Worm (Caenorhabditis elegans) whole organism, L2 larva: Measurements from ENCODE around the gene srg-50.

Source experiments
- C34F6.9 ChIP-seq: fragments of 150-350 bp; optimal IDR thresholded peaks from 2 replicates; lab custom pipeline; 2014; ENCODE audit warnings: missing biosample characterization, missing genetic modification characterization
- F13H6.1 ChIP-seq: sonication (generic microtip); optimal IDR thresholded peaks from 2 replicates; lab custom pipeline; 2016; ENCODE audit warnings: missing genetic modification characterization, missing compliant biosample characterization
- R02D3.7 ChIP-seq: fragments of 150-350 bp; optimal IDR thresholded peaks from 2 replicates; lab custom pipeline; 2014; ENCODE audit warnings: missing biosample characterization, missing genetic modification characterization
- Y55F3AM.14 ChIP-seq: fragments of 200-800 bp; sonication (Bioruptor generic); optimal IDR thresholded peaks from 2 replicates; lab custom pipeline; 2018; ENCODE audit warnings: mild to moderate bottlenecking, missing genetic modification characterization, missing compliant biosample characterization
- ZK546.5 ChIP-seq: sonication (generic microtip); optimal IDR thresholded peaks from 2 replicates; lab custom pipeline; 2017; ENCODE audit warnings: missing biosample characterization, missing genetic modification characterization
- alr-1 ChIP-seq: fragments of 150-350 bp; optimal IDR thresholded peaks from 2 replicates; lab custom pipeline; 2014; ENCODE audit warnings: missing biosample characterization, missing genetic modification characterization
- aly-2 ChIP-seq: fragments of 150-350 bp; optimal IDR thresholded peaks from 2 replicates; lab custom pipeline; 2014; ENCODE audit warnings: missing biosample characterization, missing genetic modification characterization
- ama-1 ChIP-seq: fragments of 150-350 bp; optimal IDR thresholded peaks from 2 replicates; lab custom pipeline; 2018; ENCODE audit warnings: inconsistent platforms
- blmp-1 ChIP-seq: sonication (generic microtip); optimal IDR thresholded peaks from 2 replicates; lab custom pipeline; 2017; ENCODE audit warnings: missing genetic modification characterization, mild to moderate bottlenecking, missing compliant biosample characterization, antibody characterized with exemption, moderate library complexity; ENCODE audit not compliant: insufficient read depth
- ceh-16 ChIP-seq: fragments of 150-350 bp; optimal IDR thresholded peaks from 2 replicates; lab custom pipeline; 2014; ENCODE audit warnings: missing biosample characterization, missing genetic modification characterization
- ceh-82 ChIP-seq: fragments of 150-350 bp; optimal IDR thresholded peaks from 2 replicates; lab custom pipeline; 2014; ENCODE audit warnings: missing biosample characterization, missing genetic modification characterization
- crh-2 ChIP-seq: sonication (generic microtip); optimal IDR thresholded peaks from 2 replicates; lab custom pipeline; 2017; ENCODE audit warnings: missing biosample characterization, missing genetic modification characterization
- dmd-4 ChIP-seq: sonication (generic microtip); optimal IDR thresholded peaks from 2 replicates; lab custom pipeline; 2017; ENCODE audit warnings: missing biosample characterization, missing genetic modification characterization
- egl-27 ChIP-seq: sonication (generic microtip); optimal IDR thresholded peaks from 3 replicates; lab custom pipeline; 2017; ENCODE audit warnings: missing biosample characterization, missing genetic modification reagents, missing genetic modification characterization
- elt-3 ChIP-seq: sonication (generic microtip); optimal IDR thresholded peaks from 2 replicates; lab custom pipeline; 2017; ENCODE audit warnings: missing biosample characterization, missing genetic modification characterization
- fos-1 ChIP-seq: fragments of 150-350 bp; optimal IDR thresholded peaks from 2 replicates; lab custom pipeline; 2014; ENCODE audit warnings: missing biosample characterization, missing genetic modification characterization
- gmeb-1 ChIP-seq: fragments of 150-350 bp; optimal IDR thresholded peaks from 2 replicates; lab custom pipeline; 2014; ENCODE audit warnings: missing biosample characterization, missing genetic modification characterization
- lin-13 ChIP-seq: fragments of 150-350 bp; optimal IDR thresholded peaks from 2 replicates; lab custom pipeline; 2014; ENCODE audit warnings: missing biosample characterization, missing genetic modification reagents, missing genetic modification characterization
- lin-39 ChIP-seq: fragments of 150-350 bp; optimal IDR thresholded peaks from 2 replicates; lab custom pipeline; 2014; ENCODE audit warnings: missing biosample characterization, missing genetic modification reagents, missing genetic modification characterization
- lsy-2 ChIP-seq, 2 experiments: fragments of 150-350 bp in 1 of 2; sonication (generic microtip) in 1 of 2; optimal IDR thresholded peaks; 2 replicates each; lab custom pipeline; 2014 to 2017; ENCODE audit warnings: missing biosample characterization in 2 of 2, missing genetic modification characterization in 2 of 2
- mab-5 ChIP-seq: fragments of 150-350 bp; optimal IDR thresholded peaks from 2 replicates; lab custom pipeline; 2014; ENCODE audit warnings: missing biosample characterization, missing genetic modification characterization
- mbf-1 ChIP-seq: sonication (generic microtip); optimal IDR thresholded peaks from 2 replicates; lab custom pipeline; 2017; ENCODE audit warnings: missing biosample characterization, missing genetic modification characterization
- mdl-1 ChIP-seq, 2 experiments: fragments of 150-350 bp in 1 of 2; sonication (generic microtip) in 1 of 2; optimal IDR thresholded peaks; 2 replicates each; lab custom pipeline; 2017; ENCODE audit warnings: missing biosample characterization in 2 of 2, missing genetic modification characterization in 2 of 2
- nhr-10 ChIP-seq: sonication (generic microtip); optimal IDR thresholded peaks from 2 replicates; lab custom pipeline; 2017; ENCODE audit warnings: missing biosample characterization, missing genetic modification characterization
- nhr-11 ChIP-seq: fragments of 150-350 bp; optimal IDR thresholded peaks from 2 replicates; lab custom pipeline; 2014; ENCODE audit warnings: missing biosample characterization, missing genetic modification characterization
- nhr-129 ChIP-seq: fragments of 150-350 bp; optimal IDR thresholded peaks from 2 replicates; lab custom pipeline; 2014; ENCODE audit warnings: missing biosample characterization, missing genetic modification characterization
- nhr-21 ChIP-seq: fragments of 150-350 bp; optimal IDR thresholded peaks from 2 replicates; lab custom pipeline; 2014; ENCODE audit warnings: missing biosample characterization, missing genetic modification characterization
- nhr-23 ChIP-seq: fragments of 150-350 bp; optimal IDR thresholded peaks from 2 replicates; lab custom pipeline; 2014; ENCODE audit warnings: missing biosample characterization, missing genetic modification reagents, missing genetic modification characterization
- nhr-237 ChIP-seq: fragments of 150-350 bp; optimal IDR thresholded peaks from 2 replicates; lab custom pipeline; 2014; ENCODE audit warnings: missing biosample characterization, missing genetic modification characterization
- nhr-25 ChIP-seq: fragments of 150-350 bp; sonication (generic microtip); optimal IDR thresholded peaks from 3 replicates; lab custom pipeline; 2014; ENCODE audit warnings: missing biosample characterization, missing genetic modification characterization
- nhr-6 ChIP-seq: fragments of 150-350 bp; optimal IDR thresholded peaks from 2 replicates; lab custom pipeline; 2014; ENCODE audit warnings: missing biosample characterization, missing genetic modification characterization
- nhr-77 ChIP-seq: fragments of 150-350 bp; optimal IDR thresholded peaks from 2 replicates; lab custom pipeline; 2014; ENCODE audit warnings: missing biosample characterization, missing genetic modification characterization
- peb-1 ChIP-seq: fragments of 150-350 bp; optimal IDR thresholded peaks from 2 replicates; lab custom pipeline; 2014; ENCODE audit warnings: missing biosample characterization, missing genetic modification characterization
- sem-4 ChIP-seq: fragments of 150-350 bp; optimal IDR thresholded peaks from 2 replicates; lab custom pipeline; 2014; ENCODE audit warnings: missing biosample characterization, missing genetic modification reagents, missing genetic modification characterization
- skn-1 ChIP-seq: sonication (generic microtip); optimal IDR thresholded peaks from 2 replicates; lab custom pipeline; 2017; ENCODE audit warnings: missing biosample characterization, missing genetic modification characterization
- sma-3 ChIP-seq: sonication (generic microtip); optimal IDR thresholded peaks from 2 replicates; lab custom pipeline; 2016; ENCODE audit warnings: missing genetic modification reagents, missing genetic modification characterization, missing compliant biosample characterization
- sma-9 ChIP-seq, 2 experiments: fragments of 150-350 bp in 1 of 2; sonication (generic microtip) in 1 of 2; optimal IDR thresholded peaks; 2 replicates each; lab custom pipeline; 2014 to 2016; ENCODE audit warnings: missing genetic modification characterization in 2 of 2, mild to moderate bottlenecking in 1 of 2, missing biosample characterization in 1 of 2, missing compliant biosample characterization in 1 of 2, missing genetic modification reagents in 1 of 2, moderate library complexity in 1 of 2
- snpc-4 ChIP-seq: fragments of 150-350 bp; optimal IDR thresholded peaks from 2 replicates; lab custom pipeline; 2014; ENCODE audit warnings: missing biosample characterization, missing genetic modification characterization
- unc-39 ChIP-seq: fragments of 150-350 bp; optimal IDR thresholded peaks from 2 replicates; lab custom pipeline; 2014; ENCODE audit warnings: missing biosample characterization, missing genetic modification characterization
- unc-62 ChIP-seq: fragments of 150-350 bp; optimal IDR thresholded peaks from 2 replicates; lab custom pipeline; 2014; ENCODE audit warnings: missing biosample characterization, missing genetic modification reagents, missing genetic modification characterization
- zag-1 ChIP-seq: fragments of 150-350 bp; optimal IDR thresholded peaks from 2 replicates; lab custom pipeline; 2014; ENCODE audit warnings: missing biosample characterization, missing genetic modification characterization
- ztf-1 ChIP-seq: fragments of 200-800 bp; sonication (Bioruptor generic); conservative IDR thresholded peaks from 2 replicates; pipeline ENCODE4 v1.3.6; 2022; ENCODE audit warnings: missing genetic modification characterization, missing compliant biosample characterization
- ztf-11 ChIP-seq: sonication (generic microtip); optimal IDR thresholded peaks from 2 replicates; lab custom pipeline; 2017; ENCODE audit warnings: missing biosample characterization, missing genetic modification characterization
- ztf-4 ChIP-seq: fragments of 150-350 bp; optimal IDR thresholded peaks from 2 replicates; lab custom pipeline; 2014; ENCODE audit warnings: missing biosample characterization, missing genetic modification characterization

Gene srg-50

DNA sequence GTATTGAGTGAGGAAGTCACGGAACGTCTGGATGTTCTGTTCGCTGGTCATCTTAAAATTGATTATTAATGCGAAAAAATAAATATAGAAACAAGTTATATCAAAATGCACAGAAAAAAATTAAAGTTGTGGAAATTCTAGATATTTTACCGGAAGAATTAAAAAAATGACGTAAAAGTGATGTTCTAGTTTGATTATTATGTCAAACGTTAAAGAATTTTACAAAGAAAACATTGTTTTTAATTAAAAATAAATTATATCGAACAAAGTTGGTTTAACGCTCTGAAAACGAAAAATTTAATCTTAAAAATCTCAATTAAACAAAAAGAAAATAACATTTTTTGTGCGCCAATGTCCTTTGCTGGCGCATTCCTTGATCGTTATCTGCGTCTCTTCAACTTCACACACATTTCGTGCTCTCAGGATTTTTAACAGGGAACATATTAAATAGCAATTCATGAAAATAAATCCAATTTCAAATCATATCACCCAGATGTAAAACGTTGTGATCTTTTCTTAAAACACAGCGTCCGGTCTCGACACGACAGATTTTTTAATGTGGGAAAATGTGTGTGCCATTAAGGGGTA, 30.3 kb downstream of the srg-50 start, which contains the start of gene tin-9.1 (continued):
- TF ChIP-seq C34F6.9 (tag; lab: Kevin White, UChicago) = peak; percentile 96
- TF ChIP-seq elt-3 = no peak
- peak; percentile 66 for TF ChIP-seq F13H6.1
- TF ChIP-seq R02D3.7 = peak; percentile 15
- peak; percentile 69 for TF ChIP-seq nhr-25 (tag; lab: Kevin White, UChicago)
- TF ChIP-seq nhr-129 = peak; percentile 67
- TF ChIP-seq blmp-1 (tag; lab: Kevin White, UChicago) = no peak
- TF ChIP-seq unc-39 (tag; lab: Kevin White, UChicago) = no peak
- no peak for TF ChIP-seq ceh-82 (tag; lab: Kevin White, UChicago)
- TF ChIP-seq fos-1 (tag; lab: Kevin White, UChicago) = peak; percentile 60
- no peak for TF ChIP-seq aly-2 (tag; lab: Kevin White, UChicago)

DNA sequence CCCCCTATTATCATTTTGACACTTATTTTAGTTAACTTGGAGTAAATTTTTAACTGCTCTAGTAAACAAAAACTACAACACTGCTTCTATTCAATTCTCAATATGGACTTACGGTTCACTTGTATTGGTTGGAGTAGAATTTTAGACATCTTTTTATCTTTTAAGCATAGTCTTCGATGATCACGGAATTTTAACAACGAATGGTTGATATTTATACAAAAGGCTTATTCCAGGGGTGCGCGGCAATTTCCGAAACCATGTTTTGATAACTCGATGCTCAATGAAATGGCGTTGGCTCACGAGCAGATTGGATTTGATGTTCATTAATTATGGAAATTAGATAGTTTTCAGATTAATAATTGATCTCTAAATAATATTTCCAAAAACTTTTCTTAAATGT, 31.5 kb downstream of the srg-50 start:
- TF ChIP-seq unc-62 (no peak), ZK546.5 (tag; lab: Kevin White, UChicago) (no peak), nhr-10 (tag; lab: Kevin White, UChicago) (no peak), mab-5 (tag; lab: Kevin White, UChicago) (no peak), gmeb-1 (tag; lab: Kevin White, UChicago) (no peak), skn-1 (tag; lab: Kevin White, UChicago) (no peak), nhr-129 (no peak), blmp-1 (tag; lab: Kevin White, UChicago) (no peak), ama-1 (lab: Kevin White, UChicago) (no peak), nhr-77 (tag; lab: Kevin White, UChicago) (no peak), ceh-16 (no peak), aly-2 (tag; lab: Kevin White, UChicago) (no peak), F13H6.1 (no peak), ztf-4 (tag; lab: Kevin White, UChicago) (no peak), fos-1 (tag; lab: Kevin White, UChicago) (no peak), ztf-1 (GFP tag; lab: Robert Waterston, UW) (no peak), nhr-11 (no peak), C34F6.9 (tag; lab: Kevin White, UChicago) (no peak), lin-39 (tag; lab: Kevin White, UChicago) (no peak), nhr-6 (tag; lab: Kevin White, UChicago) (no peak)
- TF ChIP-seq, all 48 proteins: peak for 0

DNA sequence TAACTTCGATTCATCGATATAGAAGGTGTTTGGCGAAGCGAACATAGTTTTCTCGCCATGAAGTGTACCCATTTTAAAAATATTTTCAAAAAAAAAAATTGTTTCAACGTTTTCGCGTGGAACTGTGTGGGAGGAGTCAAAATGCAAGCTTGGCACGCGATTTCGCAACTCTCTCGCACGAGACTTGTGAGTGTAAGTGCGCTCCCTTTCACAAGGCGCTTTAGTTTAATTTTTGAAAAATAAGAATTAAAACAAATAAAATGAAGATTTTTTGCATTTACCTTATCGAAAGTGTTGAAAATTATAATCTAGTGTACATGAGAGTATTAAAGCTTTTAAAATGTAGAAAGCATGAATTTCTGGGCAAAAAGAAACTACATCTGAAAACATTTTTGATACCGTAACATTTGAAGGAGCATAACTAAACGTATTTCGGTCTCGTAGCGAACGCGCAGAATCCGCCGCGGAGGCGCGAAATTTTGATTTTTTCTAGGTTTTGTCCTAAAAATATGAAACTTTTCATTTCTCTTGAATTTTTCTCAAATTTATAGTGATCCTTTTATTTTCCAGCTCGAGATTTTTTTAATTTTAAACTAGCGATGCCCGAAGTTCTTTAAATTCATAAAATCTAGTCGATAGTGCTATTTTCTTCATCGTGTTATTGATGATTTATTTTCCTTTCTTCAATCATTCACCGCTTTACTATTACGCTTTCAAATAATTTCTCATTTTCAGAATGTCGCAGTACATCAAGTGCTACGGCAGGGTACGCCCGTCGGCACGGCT, 35.3 kb downstream of the srg-50 start, which contains the start of the genes cogc-2 and klp-18:
Gene cogc-2 (minus strand): TSS at position 105 of the 786 bp plus-strand sequence.
Gene klp-18 (plus strand): TSS at position 736 of the 786 bp plus-strand sequence.
- TF ChIP-seq lin-13 (GFP tag; lab: Kevin White, UChicago) = peak; percentile 82
- no peak for TF ChIP-seq dmd-4 (tag; lab: Kevin White, UChicago)
- TF ChIP-seq aly-2 (tag; lab: Kevin White, UChicago) = no peak
- TF ChIP-seq lin-39 (tag; lab: Kevin White, UChicago) = no peak
- TF ChIP-seq F13H6.1 = peak; percentile 83
- TF ChIP-seq nhr-129 = peak; percentile 85
- peak; percentile 68 for TF ChIP-seq mab-5 (tag; lab: Kevin White, UChicago)
- TF ChIP-seq lsy-2 (tag; optimal IDR thresholded peaks at IDR 0.05; lab: Kevin White, UChicago) = peak; percentile 70 to 91
- peak; percentile 23 for TF ChIP-seq zag-1 (tag; lab: Kevin White, UChicago)
- no peak for TF ChIP-seq elt-3
- no peak for TF ChIP-seq alr-1 (tag; lab: Kevin White, UChicago)
- no peak for TF ChIP-seq ceh-82 (tag; lab: Kevin White, UChicago)
- peak; percentile 88 for TF ChIP-seq C34F6.9 (tag; lab: Kevin White, UChicago)
- TF ChIP-seq ztf-11 (tag; lab: Kevin White, UChicago) = no peak
- peak; percentile 76 for TF ChIP-seq sem-4 (tag; lab: Kevin White, UChicago)
- no peak for TF ChIP-seq mbf-1 (tag; lab: Kevin White, UChicago)
- peak; percentile 48 for TF ChIP-seq egl-27
- no peak for TF ChIP-seq nhr-23 (tag; lab: Kevin White, UChicago)
- TF ChIP-seq nhr-10 (tag; lab: Kevin White, UChicago) = no peak
- no peak for TF ChIP-seq nhr-77 (tag; lab: Kevin White, UChicago)
- peak; percentile 45 for TF ChIP-seq blmp-1 (tag; lab: Kevin White, UChicago)
- peak; percentile 96 for TF ChIP-seq gmeb-1 (tag; lab: Kevin White, UChicago)
- peak; percentile 86 for TF ChIP-seq sma-3
- TF ChIP-seq nhr-6 (tag; lab: Kevin White, UChicago) = peak; percentile 29
- TF ChIP-seq sma-9 (GFP tag; optimal IDR thresholded peaks at IDR 0.05; lab: Kevin White, UChicago) = peak; percentile 80
- no peak for TF ChIP-seq sma-9 (tag; optimal IDR thresholded peaks at IDR 0.05; lab: Kevin White, UChicago)
- no peak for TF ChIP-seq unc-39 (tag; lab: Kevin White, UChicago)
- TF ChIP-seq ama-1 (lab: Kevin White, UChicago) = peak; percentile 35
- TF ChIP-seq nhr-25 (tag; lab: Kevin White, UChicago) = peak; percentile 78
- TF ChIP-seq Y55F3AM.14 (GFP tag; lab: Kevin White, UChicago) = no peak
- peak; percentile 72 for TF ChIP-seq nhr-21 (tag; lab: Kevin White, UChicago)
- TF ChIP-seq ztf-4 (tag; lab: Kevin White, UChicago) = no peak
- TF ChIP-seq fos-1 (tag; lab: Kevin White, UChicago) = peak; percentile 62
- no peak for TF ChIP-seq peb-1 (tag; lab: Kevin White, UChicago)
- TF ChIP-seq nhr-237 (tag; lab: Kevin White, UChicago) = no peak
- peak; percentile 88 for TF ChIP-seq crh-2
- TF ChIP-seq mdl-1 (tag; optimal IDR thresholded peaks at IDR 0.05; lab: Kevin White, UChicago) = no peak
- TF ChIP-seq snpc-4 (tag; lab: Kevin White, UChicago) = peak; percentile 61
- peak; percentile 31 for TF ChIP-seq skn-1 (tag; lab: Kevin White, UChicago)
